Worm (Caenorhabditis elegans) whole organism, L3 larva: ENCODE results near the gene R08D7.7.

Experiments used
- ama-1 ChIP-seq: fragments of 150-350 bp; optimal IDR thresholded peaks from 2 replicates; lab custom pipeline; 2018
- eor-1 ChIP-seq, 2 experiments: fragments of 150-350 bp; optimal IDR thresholded peaks; 2 replicates each; lab custom pipeline; 2014 to 2018; ENCODE audit warnings: missing biosample characterization in 2 of 2, missing genetic modification characterization in 2 of 2
- mdl-1 ChIP-seq: fragments of 150-350 bp; optimal IDR thresholded peaks from 2 replicates; lab custom pipeline; 2014; ENCODE audit warnings: missing biosample characterization, missing genetic modification characterization

DNA sequence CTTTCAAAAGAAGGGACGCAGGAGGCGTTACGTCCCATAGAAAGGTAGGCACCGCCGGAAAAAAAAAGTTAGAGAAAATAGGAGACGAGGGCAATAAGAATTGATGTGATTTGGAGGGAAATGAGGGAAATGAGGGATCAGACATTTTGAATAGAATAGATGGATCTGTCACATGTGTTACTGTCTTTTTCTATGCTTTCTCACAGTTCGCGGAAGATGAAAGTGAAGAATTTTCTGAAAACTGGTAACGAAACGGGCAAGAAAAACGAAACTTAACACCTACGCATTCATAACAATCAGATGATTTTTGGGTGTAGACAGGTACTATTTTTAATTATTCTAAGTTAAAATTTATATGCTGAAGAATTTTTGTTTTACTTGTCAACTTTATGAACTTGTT, 47.8 kb downstream of the R08D7.7 start, which contains the start of gene R107.9:
- TF ChIP-seq eor-1 (tag; optimal IDR thresholded peaks at IDR 0.05; lab: Kevin White, UChicago) (no peak), ama-1 (lab: Kevin White, UChicago) (no peak), mdl-1 (tag; lab: Kevin White, UChicago) (no peak)
